Fruit fly (Drosophila melanogaster) whole organism, prepupa: ENCODE results near the gene Rel.

Experiments used
- CG11294 ChIP-seq: fragments of 200-800 bp; sonication (Bioruptor generic); IDR thresholded peaks from 2 replicates; pipeline ENCODE4 v1.3.6; 2022; ENCODE audit warnings: missing biosample characterization, missing genetic modification characterization
- CG11902 ChIP-seq: fragments of 200-800 bp; sonication (Bioruptor generic); optimal IDR thresholded peaks from 3 replicates; lab custom pipeline; 2016; ENCODE audit warnings: missing biosample characterization, missing genetic modification characterization
- CG15336 ChIP-seq: fragments of 200-800 bp; sonication (Bioruptor generic); IDR thresholded peaks from 2 replicates; pipeline ENCODE4 v1.3.6; 2022; ENCODE audit warnings: missing biosample characterization, missing genetic modification characterization
- CG3032 ChIP-seq: fragments of 200-800 bp; optimal IDR thresholded peaks from 2 replicates; lab custom pipeline; 2019; ENCODE audit warnings: missing biosample characterization, mild to moderate bottlenecking, missing genetic modification characterization, moderate library complexity
- CG31627 ChIP-seq: fragments of 200-800 bp; sonication (Bioruptor generic); optimal IDR thresholded peaks from 3 replicates; lab custom pipeline; 2016; ENCODE audit warnings: missing biosample characterization, missing genetic modification characterization
- CG32006 ChIP-seq: fragments of 200-800 bp; sonication (Bioruptor generic); optimal IDR thresholded peaks from 3 replicates; lab custom pipeline; 2017; ENCODE audit warnings: missing biosample characterization, mild to moderate bottlenecking, missing genetic modification characterization
- CG3919 ChIP-seq: fragments of 200-800 bp; sonication (Bioruptor generic); optimal IDR thresholded peaks from 3 replicates; lab custom pipeline; 2016; ENCODE audit warnings: missing biosample characterization, missing genetic modification characterization
- CG4318 ChIP-seq: fragments of 200-800 bp; sonication (Bioruptor generic); optimal IDR thresholded peaks from 3 replicates; lab custom pipeline; 2017; ENCODE audit warnings: missing biosample characterization, mild to moderate bottlenecking, missing genetic modification characterization
- CG6163 ChIP-seq: fragments of 200-800 bp; sonication (Bioruptor generic); IDR thresholded peaks from 3 replicates; pipeline ENCODE4 v1.3.6; 2022; ENCODE audit warnings: missing biosample characterization, missing genetic modification characterization
- CG6792 ChIP-seq: fragments of 200-800 bp; sonication (Bioruptor generic); optimal IDR thresholded peaks from 3 replicates; lab custom pipeline; 2016; ENCODE audit warnings: missing biosample characterization, missing genetic modification characterization
- CG6854 ChIP-seq: fragments of 200-800 bp; sonication (Bioruptor generic); optimal IDR thresholded peaks from 2 replicates; lab custom pipeline; 2017; ENCODE audit warnings: missing biosample characterization, mild to moderate bottlenecking, missing genetic modification characterization
- CG7368 ChIP-seq: fragments of 200-800 bp; sonication (Bioruptor generic); optimal IDR thresholded peaks from 3 replicates; lab custom pipeline; 2016; ENCODE audit warnings: missing biosample characterization, missing genetic modification characterization
- CG8119 ChIP-seq: fragments of 200-800 bp; sonication (Bioruptor generic); IDR thresholded peaks from 3 replicates; pipeline ENCODE4 v1.3.6; 2022; ENCODE audit warnings: missing biosample characterization, missing genetic modification characterization
- CG8319 ChIP-seq: fragments of 200-800 bp; sonication (Bioruptor generic); optimal IDR thresholded peaks from 3 replicates; lab custom pipeline; 2016; ENCODE audit warnings: missing biosample characterization, missing genetic modification characterization
- Eip78C ChIP-seq: fragments of 200-800 bp; sonication (Bioruptor generic); peaks from one replicate; lab custom pipeline; 2016; ENCODE audit warnings: missing biosample characterization, missing genetic modification characterization
- Ets96B ChIP-seq: fragments of 200-800 bp; optimal IDR thresholded peaks from 2 replicates; lab custom pipeline; 2019; ENCODE audit warnings: missing biosample characterization, mild to moderate bottlenecking, missing genetic modification characterization, moderate library complexity
- Gug ChIP-seq: fragments of 200-800 bp; sonication (Bioruptor generic); IDR thresholded peaks from 2 replicates; pipeline ENCODE4 v1.3.6; 2022; ENCODE audit warnings: missing biosample characterization, missing genetic modification characterization
- Hr38 ChIP-seq: sonication (Bioruptor generic); optimal IDR thresholded peaks from 2 replicates; lab custom pipeline; 2016; ENCODE audit warnings: missing biosample characterization, missing genetic modification characterization
- Hr39 ChIP-seq: fragments of 200-800 bp; sonication (Bioruptor generic); optimal IDR thresholded peaks from 2 replicates; lab custom pipeline; 2016; ENCODE audit warnings: missing biosample characterization, missing genetic modification characterization
- Hr4 ChIP-seq: fragments of 200-800 bp; sonication (Bioruptor generic); optimal IDR thresholded peaks from 3 replicates; lab custom pipeline; 2016; ENCODE audit warnings: missing biosample characterization, missing genetic modification characterization
- Lpt ChIP-seq: fragments of 200-800 bp; sonication (Bioruptor generic); optimal IDR thresholded peaks from 3 replicates; lab custom pipeline; 2016; ENCODE audit warnings: missing biosample characterization, missing genetic modification characterization
- Met ChIP-seq: fragments of 200-800 bp; sonication (Bioruptor generic); optimal IDR thresholded peaks from 3 replicates; lab custom pipeline; 2016; ENCODE audit warnings: missing biosample characterization, missing genetic modification characterization
- OdsH ChIP-seq: fragments of 200-800 bp; sonication (Bioruptor generic); optimal IDR thresholded peaks from 3 replicates; lab custom pipeline; 2016; ENCODE audit warnings: missing biosample characterization, missing genetic modification characterization
- Smox ChIP-seq: fragments of 200-800 bp; sonication (Bioruptor generic); optimal IDR thresholded peaks from 3 replicates; lab custom pipeline; 2016; ENCODE audit warnings: missing biosample characterization, missing genetic modification characterization
- Sox14 ChIP-seq: fragments of 200-800 bp; sonication (Bioruptor generic); optimal IDR thresholded peaks from 3 replicates; lab custom pipeline; 2016; ENCODE audit warnings: missing biosample characterization, missing genetic modification characterization
- acj6 ChIP-seq: fragments of 200-800 bp; sonication (Bioruptor generic); optimal IDR thresholded peaks from 3 replicates; lab custom pipeline; 2016; ENCODE audit warnings: missing biosample characterization, missing genetic modification characterization
- cyc ChIP-seq: fragments of 200-800 bp; sonication (Bioruptor generic); optimal IDR thresholded peaks from 3 replicates; lab custom pipeline; 2016; ENCODE audit warnings: missing biosample characterization, missing genetic modification characterization
- dac ChIP-seq: fragments of 200-800 bp; sonication (Bioruptor generic); optimal IDR thresholded peaks from 2 replicates; lab custom pipeline; 2017; ENCODE audit warnings: missing biosample characterization, mild to moderate bottlenecking, missing genetic modification characterization
- dsx ChIP-seq: fragments of 200-800 bp; optimal IDR thresholded peaks from 3 replicates; lab custom pipeline; 2019; ENCODE audit warnings: missing biosample characterization, mild to moderate bottlenecking, missing genetic modification characterization, moderate library complexity; ENCODE audit not compliant: poor library complexity, severe bottlenecking
- eg ChIP-seq: fragments of 200-800 bp; sonication (Bioruptor generic); IDR thresholded peaks from 3 replicates; pipeline ENCODE4 v1.3.6; 2022; ENCODE audit warnings: missing biosample characterization, missing genetic modification characterization
- esn ChIP-seq: fragments of 200-800 bp; sonication (Bioruptor generic); optimal IDR thresholded peaks from 2 replicates; lab custom pipeline; 2016; ENCODE audit warnings: missing biosample characterization, mild to moderate bottlenecking, missing genetic modification characterization, moderate library complexity
- fd85E ChIP-seq: fragments of 200-800 bp; sonication (Bioruptor generic); optimal IDR thresholded peaks from 3 replicates; lab custom pipeline; 2016; ENCODE audit warnings: missing biosample characterization, missing genetic modification characterization
- fkh ChIP-seq: fragments of 200-800 bp; sonication (Bioruptor generic); optimal IDR thresholded peaks from 3 replicates; lab custom pipeline; 2017; ENCODE audit warnings: missing biosample characterization, mild to moderate bottlenecking, missing genetic modification characterization, moderate library complexity
- lz ChIP-seq: fragments of 200-800 bp; sonication (Bioruptor generic); optimal IDR thresholded peaks from 3 replicates; lab custom pipeline; 2016; ENCODE audit warnings: missing biosample characterization, missing genetic modification characterization
- pdm3 ChIP-seq: fragments of 200-800 bp; sonication (Bioruptor generic); optimal IDR thresholded peaks from 3 replicates; lab custom pipeline; 2016; ENCODE audit warnings: missing biosample characterization, missing genetic modification characterization
- salr ChIP-seq, 2 experiments: fragments of 200-800 bp; sonication (Bioruptor generic); optimal IDR thresholded peaks; 3 replicates each; lab custom pipeline; 2016 to 2018; ENCODE audit warnings: missing biosample characterization in 2 of 2, missing genetic modification characterization in 2 of 2, mild to moderate bottlenecking in 1 of 2
- spab ChIP-seq: fragments of 200-800 bp; sonication (Bioruptor generic); optimal IDR thresholded peaks from 2 replicates; lab custom pipeline; 2017; ENCODE audit warnings: missing biosample characterization, mild to moderate bottlenecking, missing genetic modification characterization, missing genetic modification reagents
- ss ChIP-seq, 2 experiments: fragments of 200-800 bp; sonication (Bioruptor generic); optimal IDR thresholded peaks; 2 replicates in 1 of 2; 3 replicates in 1 of 2; lab custom pipeline; 2017 to 2018; ENCODE audit warnings: mild to moderate bottlenecking in 2 of 2, missing biosample characterization in 2 of 2, missing genetic modification characterization in 2 of 2, moderate library complexity in 1 of 2
- svp ChIP-seq: fragments of 200-800 bp; sonication (Bioruptor generic); peaks from one replicate; lab custom pipeline; 2016; ENCODE audit warnings: missing biosample characterization, missing genetic modification characterization
- topi ChIP-seq: fragments of 200-800 bp; sonication (Bioruptor generic); optimal IDR thresholded peaks from 3 replicates; lab custom pipeline; 2016; ENCODE audit warnings: missing biosample characterization, missing genetic modification characterization

The Rel gene

dm6 chr3R:9074934-9075333 lies 27.2 kb upstream of the Rel start (continued):
- TF ChIP-seq salr (GFP tag; optimal IDR thresholded peaks at IDR 0.05; lab: Kevin White, UChicago) (peak in 1 of 2 experiments; percentile 16), CG8119 (GFP tag; lab: Robert Waterston, UW) (peak; percentile 50; the same call in 2 of the 3 replicates), CG32006 (GFP tag; lab: Kevin White, UChicago) (no peak), CG11294 (GFP tag; lab: Robert Waterston, UW) (no peak), OdsH (peak; percentile 50), dac (GFP tag; lab: Kevin White, UChicago) (no peak), Sox14 (GFP tag; lab: Kevin White, UChicago) (peak; percentile 35), Smox (peak; percentile 33)

DNA sequence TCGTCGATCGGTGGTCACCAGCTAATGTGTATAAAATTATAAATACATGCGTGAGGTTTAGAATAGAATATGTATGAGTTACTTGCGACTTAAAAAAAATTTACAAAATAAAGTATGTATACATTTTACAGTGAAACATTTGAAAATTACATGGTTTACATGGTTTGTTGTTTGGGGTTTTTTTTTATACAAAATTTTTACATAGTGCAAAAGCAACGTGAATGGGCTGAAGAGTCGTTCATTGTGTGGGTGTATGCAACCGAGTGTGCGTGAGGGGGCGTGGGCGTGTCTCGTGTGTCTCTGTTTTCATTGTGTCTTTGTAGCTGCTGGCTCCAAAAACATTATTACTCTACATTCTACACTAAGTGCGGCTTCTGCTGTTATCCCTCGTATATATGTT lies 22.1 kb upstream of the Rel start:
- no peak for TF ChIP-seq CG11294 (GFP tag; lab: Robert Waterston, UW)
- no peak for TF ChIP-seq ss (GFP tag; optimal IDR thresholded peaks at IDR 0.05; lab: Kevin White, UChicago)
- TF ChIP-seq fd85E (GFP tag; lab: Kevin White, UChicago) = no peak

DNA sequence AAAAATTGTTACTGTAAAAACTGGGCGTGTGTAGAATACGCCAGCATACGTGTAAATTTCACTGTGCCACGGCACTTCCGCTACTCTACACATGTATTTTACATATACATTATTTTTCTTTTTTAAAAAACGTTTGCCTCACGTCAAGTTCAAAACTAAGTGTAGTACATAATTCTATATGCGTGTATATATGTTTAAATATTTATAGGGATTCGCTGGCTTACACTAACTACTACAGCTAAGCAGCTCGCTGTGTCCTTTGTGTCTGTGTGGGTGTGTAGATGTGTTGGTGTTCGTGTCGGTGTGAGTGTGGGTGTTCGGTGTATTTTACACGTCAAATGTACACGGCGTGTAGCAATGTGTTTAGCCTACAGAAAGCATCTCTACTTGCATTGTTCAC lies 20.6 kb upstream of the Rel start:
- TF ChIP-seq CG4318 (GFP tag; lab: Kevin White, UChicago) (no peak), svp (GFP tag; lab: Kevin White, UChicago) (peak; percentile 26), Eip78C (GFP tag; lab: Kevin White, UChicago) (peak; percentile 16)

- TF ChIP-seq fkh (GFP tag; lab: Kevin White, UChicago) (peak; percentile 74), CG31627 (GFP tag; lab: Kevin White, UChicago) (peak; percentile 34), esn (GFP tag; lab: Kevin White, UChicago) (peak; percentile 35), pdm3 (peak; percentile 14), dsx (no peak), CG3032 (tag; lab: Kevin White, UChicago) (peak; percentile 5), spab (no peak)
Observed at dm6 chr3R:9064874-9065273, 17.1 kb upstream of the Rel start, which contains the start of the genes beag and Ada. TSS of gene beag (minus strand) at chr3R:9065078. TSS of gene Ada (plus strand) at chr3R:9065183.

- TF ChIP-seq CG11294 (GFP tag; lab: Robert Waterston, UW) (peak; percentile 33; the same call in 1 of the 2 replicates), Hr38 (no peak), CG8319 (peak; percentile 4), cyc (GFP tag; lab: Kevin White, UChicago) (peak; percentile 28), esn (GFP tag; lab: Kevin White, UChicago) (peak; percentile 39), svp (GFP tag; lab: Kevin White, UChicago) (peak; percentile 62), CG4318 (GFP tag; lab: Kevin White, UChicago) (no peak), pdm3 (peak; percentile 37), Met (GFP tag; lab: Kevin White, UChicago) (no peak), lz (GFP tag; lab: Kevin White, UChicago) (peak; percentile 4), Ets96B (tag; lab: Kevin White, UChicago) (no peak), Hr39 (GFP tag; lab: Kevin White, UChicago) (peak; percentile 37), CG6163 (GFP tag; lab: Robert Waterston, UW) (peak; percentile 73), Gug (GFP tag; lab: Robert Waterston, UW) (peak; percentile 59), CG6854 (GFP tag; lab: Kevin White, UChicago) (no peak), CG15336 (peak; percentile 50), Eip78C (GFP tag; lab: Kevin White, UChicago) (peak; percentile 2), topi (GFP tag; lab: Kevin White, UChicago) (peak; percentile 1), CG31627 (GFP tag; lab: Kevin White, UChicago) (peak; percentile 38), CG11902 (GFP tag; lab: Kevin White, UChicago) (peak; percentile 18), OdsH (no peak), ss (GFP tag; optimal IDR thresholded peaks at IDR 0.05; lab: Kevin White, UChicago) (no peak), CG3032 (tag; lab: Kevin White, UChicago) (no peak), Lpt (GFP tag; lab: Kevin White, UChicago) (no peak), CG7368 (GFP tag; lab: Kevin White, UChicago) (peak; percentile 27), CG3919 (GFP tag; lab: Kevin White, UChicago) (peak; percentile 50), acj6 (GFP tag; lab: Kevin White, UChicago) (peak; percentile 12), Sox14 (GFP tag; lab: Kevin White, UChicago) (no peak), Hr4 (GFP tag; lab: Kevin White, UChicago) (no peak), CG6792 (GFP tag; lab: Kevin White, UChicago) (peak; percentile 12), eg (GFP tag; lab: Robert Waterston, UW) (peak; percentile 74)
Observed at dm6 chr3R:9062756-9063155, 15.0 kb upstream of the Rel start.
